Fruit fly (Drosophila melanogaster) whole organism, embryonic: ENCODE results near the gene RhoBTB.

Source experiments
- ATbp ChIP-seq: fragments of 200-800 bp; sonication (Bioruptor generic); optimal IDR thresholded peaks from 2 replicates; lab custom pipeline; 2017; ENCODE audit warnings: missing biosample characterization, mild to moderate bottlenecking, missing genetic modification characterization, missing genetic modification reagents
- Aef1 ChIP-seq: fragments of 200-800 bp; sonication (Bioruptor generic); IDR thresholded peaks from 3 replicates; pipeline ENCODE4 v1.3.6; 2022; ENCODE audit warnings: missing biosample characterization, missing genetic modification characterization
- Atf-2 ChIP-seq: fragments of 200-800 bp; sonication (Bioruptor generic); optimal IDR thresholded peaks from 2 replicates; lab custom pipeline; 2016; ENCODE audit warnings: missing biosample characterization, missing genetic modification characterization
- B-H2 ChIP-seq: fragments of 200-800 bp; sonication (Bioruptor generic); optimal IDR thresholded peaks from 2 replicates; lab custom pipeline; 2018; ENCODE audit warnings: missing biosample characterization, mild to moderate bottlenecking, missing genetic modification characterization
- BEAF-32 ChIP-seq: fragments of 200-800 bp; sonication (Bioruptor generic); optimal IDR thresholded peaks from 3 replicates; lab custom pipeline; 2017; ENCODE audit warnings: missing biosample characterization, missing genetic modification characterization, mild to moderate bottlenecking, moderate library complexity, missing genetic modification reagents
- CG10209 ChIP-seq: fragments of 200-800 bp; sonication (Bioruptor generic); optimal IDR thresholded peaks from 3 replicates; lab custom pipeline; 2017; ENCODE audit warnings: missing biosample characterization, mild to moderate bottlenecking, missing genetic modification characterization, missing genetic modification reagents
- CG10462 ChIP-seq: fragments of 200-800 bp; sonication (Bioruptor generic); optimal IDR thresholded peaks from 2 replicates; lab custom pipeline; 2016; ENCODE audit warnings: missing biosample characterization, missing genetic modification characterization
- CG11456 ChIP-seq: fragments of 200-800 bp; sonication (Bioruptor generic); IDR thresholded peaks from 3 replicates; pipeline ENCODE4 v1.3.6; 2022; ENCODE audit warnings: missing biosample characterization, missing genetic modification characterization
- CG12219 ChIP-seq: fragments of 200-800 bp; sonication (Bioruptor generic); optimal IDR thresholded peaks from 3 replicates; lab custom pipeline; 2018; ENCODE audit warnings: missing biosample characterization, mild to moderate bottlenecking, missing genetic modification characterization
- CG17361 ChIP-seq: fragments of 200-800 bp; sonication (Bioruptor generic); IDR thresholded peaks from 3 replicates; pipeline ENCODE4 v1.3.6; 2022; ENCODE audit warnings: missing biosample characterization, missing genetic modification characterization
- CG18476 ChIP-seq: fragments of 200-800 bp; sonication (Bioruptor generic); optimal IDR thresholded peaks from 2 replicates; lab custom pipeline; 2016; ENCODE audit warnings: missing biosample characterization, mild to moderate bottlenecking, missing genetic modification characterization
- CG2202 ChIP-seq: fragments of 200-800 bp; sonication (Bioruptor generic); optimal IDR thresholded peaks from 2 replicates; lab custom pipeline; 2018; ENCODE audit warnings: missing biosample characterization, mild to moderate bottlenecking, missing genetic modification characterization
- CG31388 ChIP-seq: fragments of 200-800 bp; sonication (Bioruptor generic); optimal IDR thresholded peaks from 2 replicates; lab custom pipeline; 2016; ENCODE audit warnings: missing biosample characterization, missing genetic modification characterization
- CG3995 ChIP-seq: fragments of 200-800 bp; sonication (Bioruptor generic); optimal IDR thresholded peaks from 3 replicates; lab custom pipeline; 2016; ENCODE audit warnings: missing biosample characterization, missing genetic modification characterization
- CG7372 ChIP-seq: fragments of 200-800 bp; sonication (Bioruptor generic); IDR thresholded peaks from 2 replicates; pipeline ENCODE4 v1.3.6; 2022; ENCODE audit warnings: missing biosample characterization, missing genetic modification characterization
- CG7556 ChIP-seq: fragments of 200-800 bp; sonication (Bioruptor generic); optimal IDR thresholded peaks from 2 replicates; lab custom pipeline; 2017; ENCODE audit warnings: missing biosample characterization, mild to moderate bottlenecking, missing genetic modification characterization
- CG7963 ChIP-seq: fragments of 200-800 bp; sonication (Bioruptor generic); IDR thresholded peaks from 3 replicates; pipeline ENCODE4 v1.3.6; 2022; ENCODE audit warnings: missing biosample characterization, missing genetic modification characterization; ENCODE audit not compliant: partially characterized antibody
- CG9932 ChIP-seq: fragments of 200-800 bp; sonication (Bioruptor generic); IDR thresholded peaks from 2 replicates; pipeline ENCODE4 v1.3.6; 2022; ENCODE audit warnings: missing biosample characterization, missing genetic modification characterization
- CHES-1-like ChIP-seq: fragments of 200-800 bp; sonication (Bioruptor generic); optimal IDR thresholded peaks from 2 replicates; lab custom pipeline; 2016; ENCODE audit warnings: missing biosample characterization, missing genetic modification characterization
- Dp ChIP-seq: fragments of 200-800 bp; sonication (Bioruptor generic); optimal IDR thresholded peaks from 2 replicates; lab custom pipeline; 2018; ENCODE audit warnings: missing biosample characterization, mild to moderate bottlenecking, missing genetic modification characterization, moderate library complexity
- Drgx ChIP-seq: fragments of 200-800 bp; sonication (Bioruptor generic); IDR thresholded peaks from 2 replicates; pipeline ENCODE4 v1.3.6; 2022; ENCODE audit warnings: missing biosample characterization, missing genetic modification characterization
- Eip74EF ChIP-seq, 2 experiments: fragments of 200-800 bp in 1 of 2; fragments of >200 bp in 1 of 2; sonication (Bioruptor generic) in 1 of 2; optimal IDR thresholded peaks; 2 replicates each; lab custom pipeline; 2017 to 2019; ENCODE audit warnings: missing biosample characterization in 2 of 2, missing genetic modification characterization in 2 of 2, mild to moderate bottlenecking in 1 of 2, moderate library complexity in 1 of 2
- GATAe ChIP-seq: fragments of 200-800 bp; sonication (Bioruptor generic); conservative IDR thresholded peaks from 2 replicates; pipeline ENCODE4 v1.3.6; 2022; ENCODE audit warnings: missing biosample characterization, missing genetic modification characterization
- Hr51 ChIP-seq, 2 experiments: fragments of 200-800 bp; sonication (Bioruptor generic); optimal IDR thresholded peaks; 2 replicates in 1 of 2; 3 replicates in 1 of 2; lab custom pipeline; 2016 to 2018; ENCODE audit warnings: missing biosample characterization in 2 of 2, missing genetic modification characterization in 2 of 2, mild to moderate bottlenecking in 1 of 2, moderate library complexity in 1 of 2
- Lpt ChIP-seq: fragments of >200 bp; optimal IDR thresholded peaks from 2 replicates; lab custom pipeline; 2018; ENCODE audit warnings: missing biosample characterization, missing genetic modification characterization
- MTF-1 ChIP-seq: fragments of 200-800 bp; sonication (Bioruptor generic); optimal IDR thresholded peaks from 2 replicates; lab custom pipeline; 2018; ENCODE audit warnings: missing biosample characterization, mild to moderate bottlenecking, missing genetic modification characterization, borderline replicate concordance
- Sox100B ChIP-seq: fragments of 200-800 bp; sonication (Bioruptor generic); optimal IDR thresholded peaks from 3 replicates; lab custom pipeline; 2018; ENCODE audit warnings: missing biosample characterization, mild to moderate bottlenecking, missing genetic modification characterization
- Stat92E ChIP-seq, 3 experiments: fragments of >200 bp in 2 of 3; fragments of 200-800 bp in 1 of 3; sonication (Bioruptor generic) in 1 of 3; optimal IDR thresholded peaks; 2 replicates each; lab custom pipeline; 2017 to 2019; ENCODE audit warnings: missing biosample characterization in 3 of 3, missing genetic modification characterization in 3 of 3, mild to moderate bottlenecking in 1 of 3, moderate library complexity in 1 of 3
- Taf1 ChIP-seq: fragments of 200-800 bp; sonication (Bioruptor generic); IDR thresholded peaks from 2 replicates; pipeline ENCODE4 v1.3.6; 2022; ENCODE audit warnings: missing biosample characterization, missing genetic modification characterization
- al ChIP-seq: fragments of 200-800 bp; sonication (Bioruptor generic); IDR thresholded peaks from 2 replicates; pipeline ENCODE4 v1.3.6; 2022; ENCODE audit warnings: missing biosample characterization, missing genetic modification characterization
- bigmax ChIP-seq: fragments of 200-800 bp; sonication (Bioruptor generic); optimal IDR thresholded peaks from 2 replicates; lab custom pipeline; 2018; ENCODE audit warnings: missing biosample characterization, mild to moderate bottlenecking, missing genetic modification characterization
- btn ChIP-seq: fragments of 200-800 bp; sonication (Bioruptor generic); optimal IDR thresholded peaks from 2 replicates; lab custom pipeline; 2016; ENCODE audit warnings: missing biosample characterization, missing genetic modification characterization
- caup ChIP-seq: fragments of 200-800 bp; sonication (Bioruptor generic); optimal IDR thresholded peaks from 3 replicates; lab custom pipeline; 2017; ENCODE audit warnings: missing biosample characterization, mild to moderate bottlenecking, missing genetic modification characterization, moderate library complexity; ENCODE audit not compliant: severe bottlenecking
- chinmo ChIP-seq: fragments of 200-800 bp; sonication (Bioruptor generic); IDR thresholded peaks from 4 replicates; pipeline ENCODE4 v1.3.6; 2022; ENCODE audit warnings: missing biosample characterization, missing genetic modification characterization; ENCODE audit not compliant: partially characterized antibody
- chm ChIP-seq: fragments of 200-800 bp; sonication (Bioruptor generic); IDR thresholded peaks from 2 replicates; pipeline ENCODE4 v1.3.6; 2022; ENCODE audit warnings: missing biosample characterization, missing genetic modification characterization
- da ChIP-seq: fragments of 200-800 bp; sonication (Bioruptor generic); optimal IDR thresholded peaks from 2 replicates; lab custom pipeline; 2016; ENCODE audit warnings: missing biosample characterization, missing genetic modification characterization
- jigr1 ChIP-seq: fragments of 200-800 bp; sonication (Bioruptor generic); IDR thresholded peaks from 3 replicates; pipeline ENCODE4 v1.3.6; 2022; ENCODE audit warnings: missing biosample characterization, missing genetic modification characterization
- ken ChIP-seq: fragments of 200-800 bp; sonication (Bioruptor generic); IDR thresholded peaks from 3 replicates; pipeline ENCODE4 v1.3.6; 2022; ENCODE audit warnings: missing biosample characterization, missing genetic modification characterization
- lilli ChIP-seq: fragments of 200-800 bp; sonication (Bioruptor generic); optimal IDR thresholded peaks from 3 replicates; lab custom pipeline; 2016; ENCODE audit warnings: missing biosample characterization, missing genetic modification characterization
- pzg ChIP-seq: fragments of 200-800 bp; sonication (Bioruptor generic); optimal IDR thresholded peaks from 3 replicates; lab custom pipeline; 2018; ENCODE audit warnings: missing biosample characterization, mild to moderate bottlenecking, missing genetic modification characterization, moderate library complexity
- rib ChIP-seq: fragments of 200-800 bp; sonication (Bioruptor generic); IDR thresholded peaks from 2 replicates; pipeline ENCODE4 v1.3.6; 2022; ENCODE audit warnings: missing biosample characterization, missing genetic modification characterization
- sens-2 ChIP-seq: fragments of 200-800 bp; sonication (Bioruptor generic); IDR thresholded peaks from 2 replicates; pipeline ENCODE4 v1.3.6; 2022; ENCODE audit warnings: missing biosample characterization, missing genetic modification characterization
- shn ChIP-seq: fragments of 200-800 bp; sonication (Bioruptor generic); optimal IDR thresholded peaks from 3 replicates; lab custom pipeline; 2016; ENCODE audit warnings: missing biosample characterization, missing genetic modification characterization
- slou ChIP-seq: fragments of 200-800 bp; sonication (Bioruptor generic); optimal IDR thresholded peaks from 3 replicates; lab custom pipeline; 2016; ENCODE audit warnings: missing biosample characterization, missing genetic modification characterization
- tap ChIP-seq: fragments of 200-800 bp; optimal IDR thresholded peaks from 3 replicates; lab custom pipeline; 2019; ENCODE audit warnings: missing biosample characterization, mild to moderate bottlenecking, missing genetic modification characterization, moderate library complexity
- tin ChIP-seq: fragments of 200-800 bp; sonication (Bioruptor generic); optimal IDR thresholded peaks from 3 replicates; lab custom pipeline; 2016; ENCODE audit warnings: missing biosample characterization, missing genetic modification characterization
- trh ChIP-seq: fragments of 200-800 bp; sonication (Bioruptor generic); optimal IDR thresholded peaks from 2 replicates; lab custom pipeline; 2016; ENCODE audit warnings: missing biosample characterization, missing genetic modification characterization
- unpg ChIP-seq: fragments of 200-800 bp; sonication (Bioruptor generic); optimal IDR thresholded peaks from 3 replicates; lab custom pipeline; 2018; ENCODE audit warnings: missing biosample characterization, mild to moderate bottlenecking, missing genetic modification characterization, moderate library complexity

Gene RhoBTB

DNA sequence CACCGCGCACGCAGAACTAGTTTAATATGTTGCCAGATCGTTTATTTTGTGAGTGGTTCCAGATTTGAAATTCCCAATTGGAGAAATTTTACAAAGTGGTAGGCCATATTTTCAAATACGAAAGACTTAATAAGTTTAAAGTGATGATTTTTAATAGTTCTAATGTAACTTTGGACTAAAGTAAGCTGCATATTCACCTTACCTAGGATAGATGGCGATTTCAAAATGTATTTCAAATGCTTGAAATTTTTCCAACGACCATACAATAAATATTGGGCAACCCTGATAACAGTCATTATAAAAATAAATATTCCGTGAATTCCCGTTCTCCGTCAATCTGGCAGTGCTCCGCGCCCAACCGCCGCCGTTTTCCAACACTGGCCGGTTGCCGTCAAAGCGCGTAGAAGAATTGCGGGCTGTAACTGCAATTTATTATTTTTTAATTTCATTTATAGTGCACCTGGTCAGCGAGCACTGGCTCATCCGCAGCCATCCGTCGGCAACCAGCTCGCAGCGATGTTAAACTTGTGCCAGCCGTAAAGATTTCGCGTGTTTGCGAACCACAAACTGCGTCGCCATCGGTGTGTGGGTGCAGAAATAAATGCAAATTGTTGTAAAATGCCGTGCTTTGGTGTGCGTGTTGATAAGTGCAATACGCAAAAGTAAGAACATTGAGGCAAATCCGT lies at the start of gene RhoBTB, which contains the start of gene Ide (continued):
- peak; percentile 58 for TF ChIP-seq BEAF-32 (GFP tag; lab: Kevin White, UChicago)
- TF ChIP-seq tap (tag; lab: Kevin White, UChicago): no peak
- peak; percentile 12 for TF ChIP-seq btn (GFP tag; lab: Kevin White, UChicago)
- peak; percentile 82 for TF ChIP-seq CG11456 (GFP tag; lab: Robert Waterston, UW)
- peak; percentile 94 for TF ChIP-seq CG9932 (GFP tag; lab: Robert Waterston, UW)
- peak; percentile 67 for TF ChIP-seq da (GFP tag; lab: Kevin White, UChicago)
- peak; percentile 73 for TF ChIP-seq Dp (GFP tag; lab: Kevin White, UChicago)
- TF ChIP-seq Stat92E (GFP tag; optimal IDR thresholded peaks at IDR 0.05; lab: Kevin White, UChicago): no peak
- peak; percentile 82 for TF ChIP-seq B-H2 (GFP tag; lab: Kevin White, UChicago)
- TF ChIP-seq Hr51 (GFP tag; optimal IDR thresholded peaks at IDR 0.05; lab: Kevin White, UChicago): peak in 1 of 2 experiments; percentile 80
- TF ChIP-seq Lpt (GFP tag; lab: Kevin White, UChicago): no peak
- no peak for TF ChIP-seq bigmax (GFP tag; lab: Kevin White, UChicago)
- TF ChIP-seq CG17361 (GFP tag; lab: Robert Waterston, UW): peak; percentile 92
- peak; percentile 49 for TF ChIP-seq CG18476 (GFP tag; lab: Kevin White, UChicago)
- TF ChIP-seq lilli (GFP tag; lab: Kevin White, UChicago): peak; percentile 90
- no peak for TF ChIP-seq unpg (GFP tag; lab: Kevin White, UChicago)
- peak; percentile 99 for TF ChIP-seq CG3995 (GFP tag; lab: Kevin White, UChicago)
- peak; percentile 69 for TF ChIP-seq CG7556 (GFP tag; lab: Kevin White, UChicago)
- peak; percentile 90 for TF ChIP-seq shn (GFP tag; lab: Kevin White, UChicago)
- TF ChIP-seq trh (GFP tag; lab: Kevin White, UChicago): peak; percentile 65
- peak; percentile 46; the same call in 1 of the 3 replicates for TF ChIP-seq ken (GFP tag; lab: Robert Waterston, UW)
- TF ChIP-seq CG12219 (GFP tag; lab: Kevin White, UChicago): peak; percentile 40
- peak; percentile 50; the same call in 1 of the 2 replicates for TF ChIP-seq Drgx
- peak; percentile 32; the same call in 1 of the 2 replicates for TF ChIP-seq rib (GFP tag; lab: Robert Waterston, UW)
- TF ChIP-seq Eip74EF (GFP tag; optimal IDR thresholded peaks at IDR 0.05; lab: Kevin White, UChicago): no peak
- TF ChIP-seq ATbp: peak; percentile 53
- TF ChIP-seq al (GFP tag; lab: Robert Waterston, UW): peak; percentile 80
- TF ChIP-seq pzg (GFP tag; lab: Kevin White, UChicago): peak; percentile 73
- TF ChIP-seq GATAe (GFP tag; lab: Robert Waterston, UW): no peak; the same call in 1 of the 2 replicates
- TF ChIP-seq CHES-1-like (GFP tag; lab: Kevin White, UChicago): peak; percentile 88
- TF ChIP-seq CG7963 (GFP tag; lab: Robert Waterston, UW): no peak
- peak; percentile 15; the same call in 1 of the 3 replicates for TF ChIP-seq jigr1
- TF ChIP-seq sens-2: 0 out of 2 replicates have a peak, but pooled peaks have one; percentile 14
- TF ChIP-seq CG31388 (GFP tag; lab: Kevin White, UChicago): peak; percentile 51
- TF ChIP-seq CG10209 (GFP tag; lab: Kevin White, UChicago): peak; percentile 79
- peak; percentile 85 for TF ChIP-seq Atf-2
- 0 out of 4 replicates have a peak, but pooled peaks have one; percentile 32 for TF ChIP-seq chinmo
- peak; percentile 70 for TF ChIP-seq slou
- peak; percentile 62; the same call in 1 of the 2 replicates for TF ChIP-seq Taf1 (GFP tag; lab: Robert Waterston, UW)
- TF ChIP-seq CG10462 (GFP tag; lab: Kevin White, UChicago): peak; percentile 63
- TF ChIP-seq CG7372 (GFP tag; lab: Robert Waterston, UW): peak; percentile 85
- TF ChIP-seq CG2202 (tag; lab: Kevin White, UChicago): no peak
- TF ChIP-seq Aef1 (GFP tag; lab: Robert Waterston, UW): peak; percentile 78
- no peak for TF ChIP-seq MTF-1 (GFP tag; lab: Kevin White, UChicago)
- peak; percentile 59 for TF ChIP-seq caup
- no peak for TF ChIP-seq Sox100B
- TF ChIP-seq tin (GFP tag; lab: Kevin White, UChicago): peak; percentile 77
- peak; percentile 24; the same call in 1 of the 2 replicates for TF ChIP-seq chm
